Worm (Caenorhabditis elegans) whole organism, L3 larva: ENCODE measurements around the gene mrp-7.

ENCODE experiments used
- ama-1 ChIP-seq: fragments of 150-350 bp; optimal IDR thresholded peaks from 2 replicates; lab custom pipeline; 2018
- egl-27 ChIP-seq: sonication (generic microtip); optimal IDR thresholded peaks from 4 replicates; lab custom pipeline; 2017; ENCODE audit warnings: missing biosample characterization, missing genetic modification reagents, missing genetic modification characterization
- elt-1 ChIP-seq: fragments of 150-350 bp; optimal IDR thresholded peaks from 2 replicates; lab custom pipeline; 2014; ENCODE audit warnings: missing biosample characterization, missing genetic modification characterization
- lin-15B ChIP-seq: fragments of 150-350 bp; optimal IDR thresholded peaks from 2 replicates; lab custom pipeline; 2014; ENCODE audit warnings: missing biosample characterization, missing genetic modification characterization
- lin-39 ChIP-seq: fragments of 150-350 bp; optimal IDR thresholded peaks from 2 replicates; lab custom pipeline; 2018; ENCODE audit warnings: missing biosample characterization, missing genetic modification reagents, missing genetic modification characterization
- zag-1 ChIP-seq: fragments of 150-350 bp; optimal IDR thresholded peaks from 2 replicates; lab custom pipeline; 2014; ENCODE audit warnings: missing biosample characterization, missing genetic modification characterization
- ztf-11 ChIP-seq: fragments of 150-350 bp; optimal IDR thresholded peaks from 2 replicates; lab custom pipeline; 2014; ENCODE audit warnings: missing biosample characterization, missing genetic modification characterization

- TF ChIP-seq lin-39 (tag; lab: Kevin White, UChicago) = no peak
- no peak for TF ChIP-seq egl-27 (tag; lab: Kevin White, UChicago)
- no peak for TF ChIP-seq zag-1 (tag; lab: Kevin White, UChicago)
- TF ChIP-seq ama-1 (lab: Kevin White, UChicago) = no peak
- no peak for TF ChIP-seq elt-1 (tag; lab: Kevin White, UChicago)
- no peak for TF ChIP-seq ztf-11 (tag; lab: Kevin White, UChicago)
- no peak for TF ChIP-seq lin-15B (tag; lab: Kevin White, UChicago)
Measured at ce11 chrV:19655151-19655550, 19.5 kb upstream of the mrp-7 start, which contains the start of gene dmd-3.
